5 worm cellular contexts compared by ENCODE assay signal in genomic region chrV:8288125-8288806, ce11.
TF ChIP-seq lines count a peak whose summit lies in the region.

No protein-coding gene starts in this region.

TF ChIP-seq in whole organism, L1 larva, 84 proteins besides CTCF, POLR2A, EP300 and RAD21:
- TF ChIP-seq skn-1 (tag; optimal IDR thresholded peaks at IDR 0.05; lab: Kevin White, UChicago): peak; percentile 44
- peak; percentile 35 for TF ChIP-seq zip-4 (GFP tag; optimal IDR thresholded peaks at IDR 0.05; lab: Kevin White, UChicago)
- TF ChIP-seq egl-13 (tag; optimal IDR thresholded peaks at IDR 0.05; lab: Kevin White, UChicago): no peak
- no peak for TF ChIP-seq ets-5 (GFP tag; IDR thresholded peaks at IDR 0.05; lab: Robert Waterston, UW)
- no peak for TF ChIP-seq lsy-2 (tag; optimal IDR thresholded peaks at IDR 0.05; lab: Kevin White, UChicago)
- TF ChIP-seq elt-2 (tag; optimal IDR thresholded peaks at IDR 0.05; lab: Kevin White, UChicago): peak; percentile 81
- 0 out of 2 replicates have a peak, but pooled peaks have one; percentile 21 for TF ChIP-seq nhr-19 (GFP tag; conservative IDR thresholded peaks at IDR 0.05; lab: Robert Waterston, UW)
- TF ChIP-seq nhr-71 (tag; optimal IDR thresholded peaks at IDR 0.05; lab: Kevin White, UChicago): peak; percentile 17
- TF ChIP-seq fkh-8 (tag; optimal IDR thresholded peaks at IDR 0.05; lab: Kevin White, UChicago): peak; percentile 5
- no peak for TF ChIP-seq lin-13 (GFP tag; optimal IDR thresholded peaks at IDR 0.05; lab: Kevin White, UChicago)

TF ChIP-seq in whole organism, L2 larva, 48 proteins besides CTCF, POLR2A, EP300 and RAD21:
- TF ChIP-seq F13H6.1 (tag; optimal IDR thresholded peaks at IDR 0.05; lab: Kevin White, UChicago): no peak
- TF ChIP-seq sma-9 (GFP tag; optimal IDR thresholded peaks at IDR 0.05; lab: Kevin White, UChicago): peak; percentile 98
- no peak for TF ChIP-seq sma-9 (tag; optimal IDR thresholded peaks at IDR 0.05; lab: Kevin White, UChicago)
- TF ChIP-seq nhr-6 (tag; optimal IDR thresholded peaks at IDR 0.05; lab: Kevin White, UChicago): peak; percentile 7
- no peak for TF ChIP-seq Y55F3AM.14 (GFP tag; optimal IDR thresholded peaks at IDR 0.05; lab: Kevin White, UChicago)
- no peak for TF ChIP-seq nhr-23 (tag; optimal IDR thresholded peaks at IDR 0.05; lab: Kevin White, UChicago)
- no peak for TF ChIP-seq ZK546.5 (tag; optimal IDR thresholded peaks at IDR 0.05; lab: Kevin White, UChicago)
- TF ChIP-seq zag-1 (tag; optimal IDR thresholded peaks at IDR 0.05; lab: Kevin White, UChicago): peak; percentile 24
- no peak for TF ChIP-seq blmp-1 (tag; optimal IDR thresholded peaks at IDR 0.05; lab: Kevin White, UChicago; ENCODE audit: insufficient read depth)
- TF ChIP-seq C34F6.9 (tag; optimal IDR thresholded peaks at IDR 0.05; lab: Kevin White, UChicago): peak; percentile 45
- TF ChIP-seq mdl-1 (tag; optimal IDR thresholded peaks at IDR 0.05; lab: Kevin White, UChicago): peak in 1 of 2 experiments; percentile 64
TF ChIP-seq in whole organism, L2 larva: peak in this region for 5.

TF ChIP-seq in whole organism, L3 larva, 47 proteins besides CTCF, POLR2A, EP300 and RAD21:
- no peak for TF ChIP-seq lin-15B (tag; optimal IDR thresholded peaks at IDR 0.05; lab: Kevin White, UChicago)
- no peak for TF ChIP-seq snpc-4 (tag; optimal IDR thresholded peaks at IDR 0.05; lab: Kevin White, UChicago)
- TF ChIP-seq pqm-1 (tag; optimal IDR thresholded peaks at IDR 0.05; lab: Kevin White, UChicago): peak; percentile 17
- TF ChIP-seq elt-2 (tag; optimal IDR thresholded peaks at IDR 0.05; lab: Kevin White, UChicago): peak; percentile 67
- TF ChIP-seq lin-39 (tag; optimal IDR thresholded peaks at IDR 0.05; lab: Kevin White, UChicago): peak; percentile 63
- peak; percentile 51 for TF ChIP-seq nfya-1 (tag; optimal IDR thresholded peaks at IDR 0.05; lab: Kevin White, UChicago; ENCODE audit: insufficient read depth)
- TF ChIP-seq skn-1 (tag; optimal IDR thresholded peaks at IDR 0.05; lab: Kevin White, UChicago): no peak

TF ChIP-seq in whole organism, L4 larva, 104 proteins besides CTCF, POLR2A, EP300 and RAD21:
- TF ChIP-seq zip-11 (GFP tag; IDR thresholded peaks at IDR 0.05; lab: Robert Waterston, UW): no peak
- no peak for TF ChIP-seq rbr-2 (tag; optimal IDR thresholded peaks at IDR 0.05; lab: Kevin White, UChicago)
- TF ChIP-seq daf-16 (GFP tag; optimal IDR thresholded peaks at IDR 0.05; lab: Kevin White, UChicago): peak in 1 of 2 experiments; percentile 17
- no peak for TF ChIP-seq daf-16 (tag; optimal IDR thresholded peaks at IDR 0.05; lab: Kevin White, UChicago)
- TF ChIP-seq dmd-6 (GFP tag; IDR thresholded peaks at IDR 0.05; lab: Robert Waterston, UW): peak; percentile 22; the same call in 1 of the 2 replicates
- peak; percentile 66 for TF ChIP-seq hlh-30 (tag; optimal IDR thresholded peaks at IDR 0.05; lab: Kevin White, UChicago; ENCODE audit: insufficient read depth)
- TF ChIP-seq aha-1 (tag; lab: Kevin White, UChicago): peak; percentile 92
- peak; percentile 50; the same call in 1 of the 2 replicates for TF ChIP-seq ctbp-1 (GFP tag; IDR thresholded peaks at IDR 0.05; lab: Robert Waterston, UW)
- no peak for TF ChIP-seq ama-1 (optimal IDR thresholded peaks at IDR 0.05; lab: Kevin White, UChicago)
- TF ChIP-seq hif-1 (tag; optimal IDR thresholded peaks at IDR 0.05; lab: Kevin White, UChicago): peak in 1 of 2 experiments; percentile 78
- TF ChIP-seq ztf-11 (tag; optimal IDR thresholded peaks at IDR 0.05; lab: Kevin White, UChicago): no peak
- TF ChIP-seq nhr-48 (tag; optimal IDR thresholded peaks at IDR 0.05; lab: Kevin White, UChicago): peak; percentile 94
TF ChIP-seq in whole organism, L4 larva: peak in this region for 7.

TF ChIP-seq in whole organism, young adult, 124 proteins besides CTCF, POLR2A, EP300 and RAD21:
- TF ChIP-seq nhr-80 (tag; optimal IDR thresholded peaks at IDR 0.05; lab: Kevin White, UChicago) (peak; percentile 36), unc-130 (GFP tag; optimal IDR thresholded peaks at IDR 0.05; lab: Kevin White, UChicago) (no peak), F33H1.4 (GFP tag; IDR thresholded peaks at IDR 0.05; lab: Robert Waterston, UW) (no peak), snpc-4 (GFP tag; optimal IDR thresholded peaks at IDR 0.05; lab: Kevin White, UChicago) (no peak), snpc-4 (tag; optimal IDR thresholded peaks at IDR 0.05; lab: Kevin White, UChicago) (peak in 1 of 4 experiments; percentile 7), ekl-4 (GFP tag; IDR thresholded peaks at IDR 0.05; lab: Robert Waterston, UW) (no peak), snpc-3.4 (tag; optimal IDR thresholded peaks at IDR 0.05; lab: Kevin White, UChicago) (no peak), F23B12.7 (tag; optimal IDR thresholded peaks at IDR 0.05; lab: Kevin White, UChicago; ENCODE audit: insufficient read depth) (no peak), pha-4 (tag; optimal IDR thresholded peaks at IDR 0.05; lab: Kevin White, UChicago) (no peak), F57A8.1 (GFP tag; optimal IDR thresholded peaks at IDR 0.05; lab: Kevin White, UChicago) (no peak), cebp-1 (GFP tag; IDR thresholded peaks at IDR 0.05; lab: Robert Waterston, UW) (peak; percentile 81; the same call in 1 of the 2 replicates), cebp-1 (tag; optimal IDR thresholded peaks at IDR 0.05; lab: Kevin White, UChicago) (peak; percentile 94), die-1 (tag; optimal IDR thresholded peaks at IDR 0.05; lab: Kevin White, UChicago) (no peak)
